Fruit fly (Drosophila melanogaster) whole organism, pupa: ENCODE results near the gene Wnk.
A peak's percentile ranks its signal among the peaks of the same experiment; 100 is the strongest.

ENCODE experiments used
- CG10348 ChIP-seq: fragments of 200-800 bp; sonication (Bioruptor generic); IDR thresholded peaks from 2 replicates; pipeline ENCODE4 v1.3.6; 2022; ENCODE audit warnings: missing biosample characterization, missing genetic modification characterization
- CG12605 ChIP-seq: fragments of 200-800 bp; sonication (Bioruptor generic); IDR thresholded peaks from 2 replicates; pipeline ENCODE4 v1.3.6; 2022; ENCODE audit warnings: missing biosample characterization, missing genetic modification characterization
- CG13204 ChIP-seq: fragments of 200-800 bp; sonication (Bioruptor generic); optimal IDR thresholded peaks from 2 replicates; lab custom pipeline; 2018; ENCODE audit warnings: missing biosample characterization, mild to moderate bottlenecking, missing genetic modification characterization, moderate library complexity
- CG14655 ChIP-seq: fragments of 200-800 bp; sonication (Bioruptor generic); optimal IDR thresholded peaks from 3 replicates; lab custom pipeline; 2017; ENCODE audit warnings: mild to moderate bottlenecking, missing biosample characterization, missing genetic modification reagents, missing genetic modification characterization
- CG15710 ChIP-seq: fragments of 200-800 bp; sonication (Bioruptor generic); optimal IDR thresholded peaks from 2 replicates; lab custom pipeline; 2018; ENCODE audit warnings: missing biosample characterization, mild to moderate bottlenecking, missing genetic modification characterization, moderate library complexity
- CG17806 ChIP-seq: fragments of 200-800 bp; sonication (Bioruptor generic); optimal IDR thresholded peaks from 2 replicates; lab custom pipeline; 2018; ENCODE audit warnings: missing biosample characterization, mild to moderate bottlenecking, missing genetic modification characterization, moderate library complexity
- CG32121 ChIP-seq: fragments of 200-800 bp; sonication (Bioruptor generic); IDR thresholded peaks from 2 replicates; pipeline ENCODE4 v1.3.6; 2022; ENCODE audit warnings: missing biosample characterization, missing genetic modification characterization
- CG34367 ChIP-seq: fragments of 200-800 bp; sonication (Bioruptor generic); optimal IDR thresholded peaks from 2 replicates; lab custom pipeline; 2018; ENCODE audit warnings: missing biosample characterization, mild to moderate bottlenecking, missing genetic modification characterization
- CG4496 ChIP-seq: fragments of 200-800 bp; sonication (Bioruptor generic); IDR thresholded peaks from 3 replicates; pipeline ENCODE4 v1.3.6; 2022; ENCODE audit warnings: missing biosample characterization, missing genetic modification characterization
- CG8159 ChIP-seq: fragments of 200-800 bp; sonication (Bioruptor generic); optimal IDR thresholded peaks from 3 replicates; lab custom pipeline; 2018; ENCODE audit warnings: missing biosample characterization, mild to moderate bottlenecking, missing genetic modification characterization, moderate library complexity
- CG8301 ChIP-seq: fragments of 200-800 bp; sonication (Bioruptor generic); optimal IDR thresholded peaks from 2 replicates; lab custom pipeline; 2018; ENCODE audit warnings: missing biosample characterization, mild to moderate bottlenecking, missing genetic modification characterization
- CG9948 ChIP-seq: fragments of 200-800 bp; sonication (Bioruptor generic); optimal IDR thresholded peaks from 2 replicates; lab custom pipeline; 2018; ENCODE audit warnings: missing biosample characterization, mild to moderate bottlenecking, missing genetic modification characterization, moderate library complexity
- D1 ChIP-seq: fragments of 200-800 bp; sonication (Bioruptor generic); optimal IDR thresholded peaks from 2 replicates; lab custom pipeline; 2018; ENCODE audit warnings: missing biosample characterization, mild to moderate bottlenecking, missing genetic modification characterization, moderate library complexity
- EcR ChIP-seq: fragments of 200-800 bp; sonication (Bioruptor generic); optimal IDR thresholded peaks from 3 replicates; lab custom pipeline; 2019; ENCODE audit warnings: missing biosample characterization, missing genetic modification characterization, mild to moderate bottlenecking, moderate library complexity, missing genetic modification reagents
- Ets98B ChIP-seq: fragments of 200-800 bp; sonication (Bioruptor generic); IDR thresholded peaks from 2 replicates; pipeline ENCODE4 v1.3.6; 2022; ENCODE audit warnings: missing biosample characterization, missing genetic modification characterization
- Pif1A ChIP-seq: fragments of 200-800 bp; sonication (Bioruptor generic); optimal IDR thresholded peaks from 3 replicates; lab custom pipeline; 2016; ENCODE audit warnings: missing biosample characterization, missing genetic modification characterization
- Pif1B ChIP-seq: fragments of 200-800 bp; sonication (Bioruptor generic); optimal IDR thresholded peaks from 3 replicates; lab custom pipeline; 2016; ENCODE audit warnings: missing biosample characterization, missing genetic modification characterization
- Snoo ChIP-seq: fragments of 200-800 bp; sonication (Bioruptor generic); optimal IDR thresholded peaks from 3 replicates; lab custom pipeline; 2017; ENCODE audit warnings: missing biosample characterization, mild to moderate bottlenecking, missing genetic modification characterization, inconsistent platforms
- fd96Ca ChIP-seq: fragments of 200-800 bp; sonication (Bioruptor generic); IDR thresholded peaks from 3 replicates; pipeline ENCODE4 v1.3.6; 2022; ENCODE audit warnings: missing biosample characterization, missing genetic modification characterization
- gl ChIP-seq: fragments of 200-800 bp; sonication (Bioruptor generic); optimal IDR thresholded peaks from 2 replicates; lab custom pipeline; 2018; ENCODE audit warnings: missing biosample characterization, mild to moderate bottlenecking, missing genetic modification characterization
- rn ChIP-seq: fragments of 200-800 bp; sonication (Bioruptor generic); IDR thresholded peaks from 2 replicates; pipeline ENCODE4 v1.3.6; 2022; ENCODE audit warnings: missing biosample characterization, missing genetic modification characterization

The Wnk gene

DNA sequence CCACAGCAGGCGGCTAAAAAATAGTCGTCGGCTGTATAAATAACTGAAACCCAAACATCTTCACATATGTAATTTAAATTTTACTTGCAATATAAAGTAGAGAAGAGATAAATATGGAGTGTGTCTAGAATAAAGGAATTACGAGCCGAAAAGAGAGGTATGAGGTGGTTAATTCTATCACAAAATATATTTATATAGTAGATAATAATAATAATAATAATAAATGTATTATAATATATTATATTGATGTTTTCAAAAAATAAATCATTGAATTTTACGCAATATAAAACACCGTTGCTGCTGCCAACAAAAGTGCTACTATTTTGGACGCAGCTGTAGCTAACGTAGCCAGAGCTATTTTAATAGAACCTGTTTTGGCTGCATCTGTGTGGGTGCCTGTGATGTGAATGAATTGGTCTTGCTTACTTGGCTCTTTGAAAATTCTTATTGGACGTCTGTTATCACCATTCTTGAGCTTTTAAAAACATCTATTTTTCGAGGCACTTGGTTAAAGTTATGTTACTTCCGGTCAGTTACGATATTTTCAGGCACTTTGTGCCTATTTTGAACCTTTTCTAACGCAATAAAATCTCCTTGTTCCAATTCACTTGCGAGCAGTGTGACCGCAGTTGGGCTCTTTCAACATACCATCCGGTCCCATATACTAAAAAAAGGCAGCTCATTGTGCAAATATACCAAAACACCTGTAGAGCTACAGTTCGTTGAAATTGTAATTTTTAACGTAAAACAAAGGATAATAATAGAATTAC, 57.7 kb downstream of the Wnk start, which contains the start of gene Hr78:
Gene Hr78, minus strand, starts transcription at position 630 of the 770 bp plus-strand sequence.
- TF ChIP-seq Pif1B (GFP tag; lab: Kevin White, UChicago) (peak; percentile 65), CG12605 (GFP tag; lab: Robert Waterston, UW) (peak; percentile 35), CG4496 (GFP tag; lab: Robert Waterston, UW) (peak; percentile 63; the same call in 2 of the 3 replicates), gl (tag; lab: Kevin White, UChicago) (peak; percentile 19), Ets98B (GFP tag; lab: Robert Waterston, UW) (no peak; the same call in 1 of the 2 replicates), CG13204 (GFP tag; lab: Kevin White, UChicago) (no peak), CG9948 (tag; lab: Kevin White, UChicago) (peak; percentile 83), CG32121 (GFP tag; lab: Robert Waterston, UW) (peak; percentile 73), CG15710 (peak; percentile 84), EcR (GFP tag; lab: Kevin White, UChicago) (peak; percentile 77), Pif1A (GFP tag; lab: Kevin White, UChicago) (no peak), CG10348 (GFP tag; lab: Robert Waterston, UW) (no peak), CG8301 (tag; lab: Kevin White, UChicago) (peak; percentile 81), Snoo (tag; lab: Kevin White, UChicago) (peak; percentile 71), CG34367 (peak; percentile 60), fd96Ca (GFP tag; lab: Robert Waterston, UW) (peak; percentile 46; the same call in 1 of the 3 replicates), rn (no peak), CG14655 (GFP tag; lab: Kevin White, UChicago) (no peak), CG8159 (tag; lab: Kevin White, UChicago) (peak; percentile 84), CG17806 (tag; lab: Kevin White, UChicago) (peak; percentile 75), D1 (peak; percentile 75)

DNA sequence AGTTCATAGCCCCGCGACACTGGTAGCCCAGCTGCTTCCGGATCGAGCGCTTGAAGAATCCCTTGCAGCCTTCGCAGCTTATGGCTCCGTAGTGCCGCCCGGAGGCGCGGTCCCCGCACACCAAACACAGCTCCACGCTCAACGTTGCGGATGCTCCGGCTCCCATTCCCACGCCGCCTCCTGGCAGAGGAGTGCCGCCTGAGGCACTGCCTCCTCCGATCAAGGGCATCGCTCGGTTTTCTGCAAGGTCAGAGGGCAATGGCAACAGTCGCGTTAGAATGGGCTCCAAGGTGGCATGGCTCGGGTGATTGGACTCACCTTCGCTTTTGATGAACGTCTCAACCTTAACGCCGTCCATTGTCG, 58.2 kb downstream of the Wnk start:
- TF ChIP-seq gl (tag; lab: Kevin White, UChicago), result no peak
- no peak for TF ChIP-seq CG9948 (tag; lab: Kevin White, UChicago)
- TF ChIP-seq CG10348 (GFP tag; lab: Robert Waterston, UW), result no peak
- no peak for TF ChIP-seq CG14655 (GFP tag; lab: Kevin White, UChicago)
